Fruit fly (Drosophila melanogaster) whole organism, prepupa: ENCODE measurements around the gene CG42857.

Experiments used
- Blimp-1 ChIP-seq: fragments of 200-800 bp; sonication (Bioruptor generic); optimal IDR thresholded peaks from 3 replicates; lab custom pipeline; 2017; ENCODE audit warnings: missing biosample characterization, missing genetic modification characterization, mild to moderate bottlenecking, moderate library complexity, missing genetic modification reagents
- CG10631 ChIP-seq: fragments of 200-800 bp; sonication (Bioruptor generic); optimal IDR thresholded peaks from 2 replicates; lab custom pipeline; 2016; ENCODE audit warnings: missing biosample characterization, missing genetic modification characterization
- CG11294 ChIP-seq: fragments of 200-800 bp; sonication (Bioruptor generic); IDR thresholded peaks from 2 replicates; pipeline ENCODE4 v1.3.6; 2022; ENCODE audit warnings: missing biosample characterization, missing genetic modification characterization
- CG11762 ChIP-seq: fragments of 200-800 bp; sonication (Bioruptor generic); optimal IDR thresholded peaks from 3 replicates; lab custom pipeline; 2016; ENCODE audit warnings: missing biosample characterization, missing genetic modification characterization; ENCODE audit not compliant: insufficient read depth
- CG11902 ChIP-seq: fragments of 200-800 bp; sonication (Bioruptor generic); optimal IDR thresholded peaks from 3 replicates; lab custom pipeline; 2016; ENCODE audit warnings: missing biosample characterization, missing genetic modification characterization
- CG15336 ChIP-seq: fragments of 200-800 bp; sonication (Bioruptor generic); IDR thresholded peaks from 2 replicates; pipeline ENCODE4 v1.3.6; 2022; ENCODE audit warnings: missing biosample characterization, missing genetic modification characterization
- CG1621 ChIP-seq: fragments of 200-800 bp; sonication (Bioruptor generic); optimal IDR thresholded peaks from 3 replicates; lab custom pipeline; 2018; ENCODE audit warnings: missing biosample characterization, mild to moderate bottlenecking, missing genetic modification characterization
- CG16779 ChIP-seq: fragments of 200-800 bp; sonication (Bioruptor generic); optimal IDR thresholded peaks from 3 replicates; lab custom pipeline; 2017; ENCODE audit warnings: missing biosample characterization, mild to moderate bottlenecking, missing genetic modification characterization
- CG34406 ChIP-seq: fragments of 200-800 bp; sonication (Bioruptor generic); optimal IDR thresholded peaks from 3 replicates; lab custom pipeline; 2016; ENCODE audit warnings: missing biosample characterization, missing genetic modification characterization
- CG3919 ChIP-seq: fragments of 200-800 bp; sonication (Bioruptor generic); optimal IDR thresholded peaks from 3 replicates; lab custom pipeline; 2016; ENCODE audit warnings: missing biosample characterization, missing genetic modification characterization
- CG4318 ChIP-seq: fragments of 200-800 bp; sonication (Bioruptor generic); optimal IDR thresholded peaks from 3 replicates; lab custom pipeline; 2017; ENCODE audit warnings: missing biosample characterization, mild to moderate bottlenecking, missing genetic modification characterization
- CG6163 ChIP-seq: fragments of 200-800 bp; sonication (Bioruptor generic); IDR thresholded peaks from 3 replicates; pipeline ENCODE4 v1.3.6; 2022; ENCODE audit warnings: missing biosample characterization, missing genetic modification characterization
- CG6276 ChIP-seq: fragments of 200-800 bp; sonication (Bioruptor generic); optimal IDR thresholded peaks from 2 replicates; lab custom pipeline; 2017; ENCODE audit warnings: missing biosample characterization, mild to moderate bottlenecking, missing genetic modification characterization
- CG6792 ChIP-seq: fragments of 200-800 bp; sonication (Bioruptor generic); optimal IDR thresholded peaks from 3 replicates; lab custom pipeline; 2016; ENCODE audit warnings: missing biosample characterization, missing genetic modification characterization
- CG6854 ChIP-seq: fragments of 200-800 bp; sonication (Bioruptor generic); optimal IDR thresholded peaks from 2 replicates; lab custom pipeline; 2017; ENCODE audit warnings: missing biosample characterization, mild to moderate bottlenecking, missing genetic modification characterization
- CG8319 ChIP-seq: fragments of 200-800 bp; sonication (Bioruptor generic); optimal IDR thresholded peaks from 3 replicates; lab custom pipeline; 2016; ENCODE audit warnings: missing biosample characterization, missing genetic modification characterization
- CG8632 ChIP-seq: fragments of 200-800 bp; sonication (Bioruptor generic); optimal IDR thresholded peaks from 3 replicates; lab custom pipeline; 2016; ENCODE audit warnings: missing biosample characterization, missing genetic modification characterization
- CG9139 ChIP-seq: fragments of 200-800 bp; sonication (Bioruptor generic); optimal IDR thresholded peaks from 3 replicates; lab custom pipeline; 2017; ENCODE audit warnings: missing biosample characterization, mild to moderate bottlenecking, missing genetic modification characterization
- Eip78C ChIP-seq: fragments of 200-800 bp; sonication (Bioruptor generic); peaks from one replicate; lab custom pipeline; 2016; ENCODE audit warnings: missing biosample characterization, missing genetic modification characterization
- Eip93F ChIP-seq: fragments of 200-800 bp; sonication (Bioruptor generic); optimal IDR thresholded peaks from 2 replicates; lab custom pipeline; 2016; ENCODE audit warnings: missing biosample characterization, mild to moderate bottlenecking, missing genetic modification characterization
- Ets96B ChIP-seq: fragments of 200-800 bp; optimal IDR thresholded peaks from 2 replicates; lab custom pipeline; 2019; ENCODE audit warnings: missing biosample characterization, mild to moderate bottlenecking, missing genetic modification characterization, moderate library complexity
- Gug ChIP-seq: fragments of 200-800 bp; sonication (Bioruptor generic); IDR thresholded peaks from 2 replicates; pipeline ENCODE4 v1.3.6; 2022; ENCODE audit warnings: missing biosample characterization, missing genetic modification characterization
- Hr38 ChIP-seq: sonication (Bioruptor generic); optimal IDR thresholded peaks from 2 replicates; lab custom pipeline; 2016; ENCODE audit warnings: missing biosample characterization, missing genetic modification characterization
- Hr39 ChIP-seq: fragments of 200-800 bp; sonication (Bioruptor generic); optimal IDR thresholded peaks from 2 replicates; lab custom pipeline; 2016; ENCODE audit warnings: missing biosample characterization, missing genetic modification characterization
- Hr4 ChIP-seq: fragments of 200-800 bp; sonication (Bioruptor generic); optimal IDR thresholded peaks from 3 replicates; lab custom pipeline; 2016; ENCODE audit warnings: missing biosample characterization, missing genetic modification characterization
- Lpt ChIP-seq: fragments of 200-800 bp; sonication (Bioruptor generic); optimal IDR thresholded peaks from 3 replicates; lab custom pipeline; 2016; ENCODE audit warnings: missing biosample characterization, missing genetic modification characterization
- OdsH ChIP-seq: fragments of 200-800 bp; sonication (Bioruptor generic); optimal IDR thresholded peaks from 3 replicates; lab custom pipeline; 2016; ENCODE audit warnings: missing biosample characterization, missing genetic modification characterization
- Smox ChIP-seq: fragments of 200-800 bp; sonication (Bioruptor generic); optimal IDR thresholded peaks from 3 replicates; lab custom pipeline; 2016; ENCODE audit warnings: missing biosample characterization, missing genetic modification characterization
- Sox102F ChIP-seq: fragments of 200-800 bp; sonication (Bioruptor generic); optimal IDR thresholded peaks from 2 replicates; lab custom pipeline; 2016; ENCODE audit warnings: missing biosample characterization, mild to moderate bottlenecking, missing genetic modification characterization
- achi ChIP-seq: fragments of 200-800 bp; sonication (Bioruptor generic); optimal IDR thresholded peaks from 3 replicates; lab custom pipeline; 2016; ENCODE audit warnings: missing biosample characterization, missing genetic modification characterization
- acj6 ChIP-seq: fragments of 200-800 bp; sonication (Bioruptor generic); optimal IDR thresholded peaks from 3 replicates; lab custom pipeline; 2016; ENCODE audit warnings: missing biosample characterization, missing genetic modification characterization
- cyc ChIP-seq: fragments of 200-800 bp; sonication (Bioruptor generic); optimal IDR thresholded peaks from 3 replicates; lab custom pipeline; 2016; ENCODE audit warnings: missing biosample characterization, missing genetic modification characterization
- dac ChIP-seq: fragments of 200-800 bp; sonication (Bioruptor generic); optimal IDR thresholded peaks from 2 replicates; lab custom pipeline; 2017; ENCODE audit warnings: missing biosample characterization, mild to moderate bottlenecking, missing genetic modification characterization
- dsx ChIP-seq: fragments of 200-800 bp; optimal IDR thresholded peaks from 3 replicates; lab custom pipeline; 2019; ENCODE audit warnings: missing biosample characterization, mild to moderate bottlenecking, missing genetic modification characterization, moderate library complexity; ENCODE audit not compliant: poor library complexity, severe bottlenecking
- eg ChIP-seq: fragments of 200-800 bp; sonication (Bioruptor generic); IDR thresholded peaks from 3 replicates; pipeline ENCODE4 v1.3.6; 2022; ENCODE audit warnings: missing biosample characterization, missing genetic modification characterization
- esn ChIP-seq: fragments of 200-800 bp; sonication (Bioruptor generic); optimal IDR thresholded peaks from 2 replicates; lab custom pipeline; 2016; ENCODE audit warnings: missing biosample characterization, mild to moderate bottlenecking, missing genetic modification characterization, moderate library complexity
- fd59A ChIP-seq: fragments of 200-800 bp; sonication (Bioruptor generic); optimal IDR thresholded peaks from 2 replicates; lab custom pipeline; 2017; ENCODE audit warnings: missing biosample characterization, mild to moderate bottlenecking, missing genetic modification characterization, missing genetic modification reagents
- fd85E ChIP-seq: fragments of 200-800 bp; sonication (Bioruptor generic); optimal IDR thresholded peaks from 3 replicates; lab custom pipeline; 2016; ENCODE audit warnings: missing biosample characterization, missing genetic modification characterization
- fkh ChIP-seq: fragments of 200-800 bp; sonication (Bioruptor generic); optimal IDR thresholded peaks from 3 replicates; lab custom pipeline; 2017; ENCODE audit warnings: missing biosample characterization, mild to moderate bottlenecking, missing genetic modification characterization, moderate library complexity
- lz ChIP-seq: fragments of 200-800 bp; sonication (Bioruptor generic); optimal IDR thresholded peaks from 3 replicates; lab custom pipeline; 2016; ENCODE audit warnings: missing biosample characterization, missing genetic modification characterization
- pdm3 ChIP-seq: fragments of 200-800 bp; sonication (Bioruptor generic); optimal IDR thresholded peaks from 3 replicates; lab custom pipeline; 2016; ENCODE audit warnings: missing biosample characterization, missing genetic modification characterization
- salr ChIP-seq, 2 experiments: fragments of 200-800 bp; sonication (Bioruptor generic); optimal IDR thresholded peaks; 3 replicates each; lab custom pipeline; 2016 to 2018; ENCODE audit warnings: missing biosample characterization in 2 of 2, missing genetic modification characterization in 2 of 2, mild to moderate bottlenecking in 1 of 2
- ss ChIP-seq, 2 experiments: fragments of 200-800 bp; sonication (Bioruptor generic); optimal IDR thresholded peaks; 2 replicates in 1 of 2; 3 replicates in 1 of 2; lab custom pipeline; 2017 to 2018; ENCODE audit warnings: mild to moderate bottlenecking in 2 of 2, missing biosample characterization in 2 of 2, missing genetic modification characterization in 2 of 2, moderate library complexity in 1 of 2
- svp ChIP-seq: fragments of 200-800 bp; sonication (Bioruptor generic); peaks from one replicate; lab custom pipeline; 2016; ENCODE audit warnings: missing biosample characterization, missing genetic modification characterization
- topi ChIP-seq: fragments of 200-800 bp; sonication (Bioruptor generic); optimal IDR thresholded peaks from 3 replicates; lab custom pipeline; 2016; ENCODE audit warnings: missing biosample characterization, missing genetic modification characterization
- vri ChIP-seq: fragments of 200-800 bp; sonication (Bioruptor generic); optimal IDR thresholded peaks from 3 replicates; lab custom pipeline; 2016; ENCODE audit warnings: missing biosample characterization, mild to moderate bottlenecking, missing genetic modification characterization

The CG42857 gene

DNA sequence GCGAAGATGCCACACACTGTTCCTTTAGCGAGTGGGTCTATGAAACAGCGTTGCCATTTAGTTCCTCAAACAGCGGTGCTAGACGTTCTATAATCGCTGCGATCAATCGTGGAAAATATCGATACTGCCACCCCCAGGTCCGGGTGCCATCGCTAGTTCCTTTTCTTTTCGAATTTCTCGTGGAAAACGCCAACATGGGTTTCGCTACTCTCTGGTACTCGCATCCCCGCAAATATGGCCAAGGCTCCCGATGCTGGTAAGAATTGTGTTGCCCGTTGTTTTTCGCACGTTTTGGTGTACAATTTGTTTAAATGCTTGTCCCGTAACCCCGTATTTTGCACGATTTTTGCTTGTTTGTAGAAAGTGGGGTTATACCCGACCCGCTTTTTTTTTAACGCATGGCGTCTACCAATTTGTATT, 43.0 kb downstream of the CG42857 start, which contains the start of gene RpS29 (continued):
- peak; percentile 55 for TF ChIP-seq pdm3 (GFP tag; lab: Kevin White, UChicago)
- TF ChIP-seq Ets96B (tag; lab: Kevin White, UChicago), result no peak
- TF ChIP-seq CG6163 (GFP tag; lab: Robert Waterston, UW), result peak; percentile 53; the same call in 2 of the 3 replicates
- no peak for TF ChIP-seq Lpt (GFP tag; lab: Kevin White, UChicago)
- peak; percentile 39 for TF ChIP-seq Blimp-1 (GFP tag; lab: Kevin White, UChicago)
- TF ChIP-seq esn (GFP tag; lab: Kevin White, UChicago), result peak; percentile 77
- no peak for TF ChIP-seq CG11762 (GFP tag; lab: Kevin White, UChicago)

DNA sequence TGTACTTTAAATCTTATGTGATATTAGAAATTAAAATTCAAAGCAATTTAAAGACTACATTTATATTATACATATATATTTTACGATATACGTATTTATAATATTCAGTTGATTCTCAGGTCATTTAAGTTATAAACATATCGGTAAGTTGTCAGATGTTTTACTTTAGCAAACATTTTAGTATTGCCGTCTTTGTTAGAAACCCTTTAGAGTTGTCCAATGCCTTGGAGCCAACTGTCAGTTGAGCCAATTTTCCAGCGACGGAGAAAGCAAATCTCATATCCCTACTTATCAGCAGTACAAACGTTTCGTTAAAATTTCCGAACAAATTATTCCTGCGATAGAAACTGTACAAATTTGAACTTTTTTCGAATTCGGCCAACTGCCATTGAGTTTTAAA, 46.2 kb downstream of the CG42857 start, which contains the start of gene topi:
topi (plus strand) TSS at position 301 of the 400 bp plus-strand sequence.
- TF ChIP-seq Blimp-1 (GFP tag; lab: Kevin White, UChicago) (no peak), topi (no peak), cyc (GFP tag; lab: Kevin White, UChicago) (no peak), vri (no peak), CG16779 (tag; lab: Kevin White, UChicago) (no peak), lz (GFP tag; lab: Kevin White, UChicago) (no peak), CG6792 (GFP tag; lab: Kevin White, UChicago) (no peak), CG8632 (GFP tag; lab: Kevin White, UChicago) (no peak), acj6 (GFP tag; lab: Kevin White, UChicago) (no peak), Hr38 (GFP tag; lab: Kevin White, UChicago) (no peak), OdsH (no peak), dsx (GFP tag; lab: Kevin White, UChicago) (no peak), Hr39 (GFP tag; lab: Kevin White, UChicago) (no peak), ss (GFP tag; optimal IDR thresholded peaks at IDR 0.05; lab: Kevin White, UChicago) (no peak), eg (GFP tag; lab: Robert Waterston, UW) (no peak), svp (GFP tag; lab: Kevin White, UChicago) (no peak), CG9139 (GFP tag; lab: Kevin White, UChicago) (no peak), CG34406 (no peak), dac (GFP tag; lab: Kevin White, UChicago) (no peak), Gug (GFP tag; lab: Robert Waterston, UW) (no peak)

DNA sequence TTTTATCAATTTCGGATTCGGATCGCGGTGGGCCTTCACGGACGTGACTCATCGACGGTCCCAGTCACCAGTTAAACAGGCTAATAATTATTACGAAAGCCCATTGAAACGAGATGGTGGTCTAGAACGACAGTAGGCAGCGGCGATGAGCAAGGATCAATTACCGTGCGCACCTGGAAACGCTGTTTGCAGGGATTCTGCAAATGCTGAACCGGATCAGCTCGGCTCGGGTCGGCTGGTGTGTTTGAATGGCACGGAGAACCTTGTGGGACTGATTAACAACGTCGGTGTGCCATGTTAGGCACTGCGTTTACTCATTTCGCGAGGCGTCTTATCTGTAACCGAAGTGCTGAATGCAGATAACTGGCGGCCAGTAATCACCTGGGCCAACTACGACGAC, 46.8 kb downstream of the CG42857 start, which contains the start of gene Whamy:
Whamy (minus strand) TSS at position 273 of the 400 bp plus-strand sequence.
- TF ChIP-seq svp (GFP tag; lab: Kevin White, UChicago), result peak; percentile 72
- TF ChIP-seq Hr39 (GFP tag; lab: Kevin White, UChicago), result no peak
- TF ChIP-seq CG4318, result no peak
- TF ChIP-seq CG10631 (GFP tag; lab: Kevin White, UChicago), result no peak
- TF ChIP-seq salr (GFP tag; optimal IDR thresholded peaks at IDR 0.05; lab: Kevin White, UChicago), result no peak
- TF ChIP-seq fd85E (GFP tag; lab: Kevin White, UChicago), result no peak
- TF ChIP-seq CG6792 (GFP tag; lab: Kevin White, UChicago), result no peak
- no peak for TF ChIP-seq CG6276
- TF ChIP-seq Sox102F, result no peak
- no peak for TF ChIP-seq CG8319
- no peak for TF ChIP-seq Ets96B (tag; lab: Kevin White, UChicago)
- TF ChIP-seq CG11902 (GFP tag; lab: Kevin White, UChicago), result no peak
- no peak for TF ChIP-seq Gug (GFP tag; lab: Robert Waterston, UW)
- no peak for TF ChIP-seq pdm3 (GFP tag; lab: Kevin White, UChicago)
- TF ChIP-seq lz (GFP tag; lab: Kevin White, UChicago), result no peak
- TF ChIP-seq CG16779 (tag; lab: Kevin White, UChicago), result peak; percentile 12
- no peak for TF ChIP-seq CG6854 (GFP tag; lab: Kevin White, UChicago)
- TF ChIP-seq Smox (GFP tag; lab: Kevin White, UChicago), result no peak
- TF ChIP-seq CG1621 (tag; lab: Kevin White, UChicago), result no peak
- no peak for TF ChIP-seq achi
- TF ChIP-seq CG9139 (GFP tag; lab: Kevin White, UChicago), result no peak
- TF ChIP-seq CG6163 (GFP tag; lab: Robert Waterston, UW), result no peak
- no peak for TF ChIP-seq acj6 (GFP tag; lab: Kevin White, UChicago)
- no peak for TF ChIP-seq CG3919 (GFP tag; lab: Kevin White, UChicago)
- no peak for TF ChIP-seq fd59A
- no peak for TF ChIP-seq eg (GFP tag; lab: Robert Waterston, UW)
- TF ChIP-seq cyc (GFP tag; lab: Kevin White, UChicago), result no peak
- no peak for TF ChIP-seq Eip93F (GFP tag; lab: Kevin White, UChicago)
- TF ChIP-seq Eip78C (GFP tag; lab: Kevin White, UChicago), result peak; percentile 26
- no peak for TF ChIP-seq fkh (GFP tag; lab: Kevin White, UChicago)
- TF ChIP-seq ss (GFP tag; optimal IDR thresholded peaks at IDR 0.05; lab: Kevin White, UChicago), result peak in 1 of 2 experiments; percentile 8
- TF ChIP-seq CG11294 (GFP tag; lab: Robert Waterston, UW), result no peak
- no peak for TF ChIP-seq CG15336 (GFP tag; lab: Robert Waterston, UW)
- TF ChIP-seq vri, result peak; percentile 88
- TF ChIP-seq Hr4, result no peak
- peak; percentile 13 for TF ChIP-seq topi
- TF ChIP-seq, all 60 proteins: peak for 6
